Worm (Caenorhabditis elegans) whole organism, late embryonic: ENCODE measurements around the gene Y60A3A.25.

ENCODE experiments used
- F13H6.1 ChIP-seq: sonication (generic microtip); optimal IDR thresholded peaks from 2 replicates; lab custom pipeline; 2016; ENCODE audit warnings: missing genetic modification characterization, missing compliant biosample characterization
- T23F11.4 ChIP-seq: fragments of 200-800 bp; sonication (Bioruptor generic); optimal IDR thresholded peaks from 2 replicates; lab custom pipeline; 2018; ENCODE audit warnings: mild to moderate bottlenecking, missing genetic modification characterization, missing compliant biosample characterization
- ahr-1 ChIP-seq: sonication (generic microtip); optimal IDR thresholded peaks from 2 replicates; lab custom pipeline; 2016; ENCODE audit warnings: missing genetic modification characterization, missing compliant biosample characterization
- ama-1 ChIP-seq: fragments of 150-350 bp; optimal IDR thresholded peaks from 2 replicates; lab custom pipeline; 2014
- ceh-14 ChIP-seq: sonication (generic microtip); optimal IDR thresholded peaks from 2 replicates; lab custom pipeline; 2016; ENCODE audit warnings: missing genotype, missing genetic modification characterization, missing compliant biosample characterization
- ceh-18 ChIP-seq: sonication (generic microtip); optimal IDR thresholded peaks from 2 replicates; lab custom pipeline; 2016; ENCODE audit warnings: missing genetic modification characterization, missing compliant biosample characterization
- ceh-19 ChIP-seq: fragments of 200-800 bp; sonication (Bioruptor generic); optimal IDR thresholded peaks from 2 replicates; lab custom pipeline; 2018; ENCODE audit warnings: mild to moderate bottlenecking, missing genetic modification characterization, missing compliant biosample characterization
- ceh-24 ChIP-seq: sonication (generic microtip); optimal IDR thresholded peaks from 2 replicates; lab custom pipeline; 2016; ENCODE audit warnings: mild to moderate bottlenecking, missing genetic modification characterization, missing compliant biosample characterization
- ceh-31 ChIP-seq: sonication (generic microtip); optimal IDR thresholded peaks from 2 replicates; lab custom pipeline; 2016; ENCODE audit warnings: missing genetic modification characterization, missing compliant biosample characterization
- ceh-34 ChIP-seq: sonication (generic microtip); optimal IDR thresholded peaks from 2 replicates; lab custom pipeline; 2016; ENCODE audit warnings: mild to moderate bottlenecking, missing genetic modification characterization, missing compliant biosample characterization
- ceh-48 ChIP-seq: sonication (generic microtip); optimal IDR thresholded peaks from 2 replicates; lab custom pipeline; 2016; ENCODE audit warnings: missing genetic modification characterization, inconsistent platforms, missing compliant biosample characterization
- che-1 ChIP-seq: sonication (generic microtip); optimal IDR thresholded peaks from 2 replicates; lab custom pipeline; 2016; ENCODE audit warnings: mild to moderate bottlenecking, missing genetic modification characterization, missing compliant biosample characterization
- dmd-4 ChIP-seq: sonication (generic microtip); optimal IDR thresholded peaks from 2 replicates; lab custom pipeline; 2016; ENCODE audit warnings: borderline replicate concordance, missing genetic modification characterization, missing compliant biosample characterization
- elt-2 ChIP-seq: sonication (generic microtip); optimal IDR thresholded peaks from 2 replicates; lab custom pipeline; 2016; ENCODE audit warnings: missing genetic modification reagents, missing genetic modification characterization, missing compliant biosample characterization
- elt-4 ChIP-seq: sonication (generic microtip); optimal IDR thresholded peaks from 2 replicates; lab custom pipeline; 2016; ENCODE audit warnings: missing genetic modification characterization, missing compliant biosample characterization
- ets-4 ChIP-seq: sonication (generic microtip); optimal IDR thresholded peaks from 2 replicates; lab custom pipeline; 2016; ENCODE audit warnings: missing genetic modification characterization, missing compliant biosample characterization
- eyg-1 ChIP-seq: sonication (generic microtip); optimal IDR thresholded peaks from 2 replicates; lab custom pipeline; 2016; ENCODE audit warnings: missing genotype, missing genetic modification characterization, missing compliant biosample characterization
- fax-1 ChIP-seq: sonication (generic microtip); optimal IDR thresholded peaks from 2 replicates; lab custom pipeline; 2016; ENCODE audit warnings: missing genotype, missing genetic modification characterization, missing compliant biosample characterization
- hlh-13 ChIP-seq: fragments of 200-800 bp; sonication (Bioruptor generic); optimal IDR thresholded peaks from 2 replicates; lab custom pipeline; 2018; ENCODE audit warnings: mild to moderate bottlenecking, missing genetic modification characterization, missing compliant biosample characterization
- hlh-30 ChIP-seq: sonication (generic microtip); optimal IDR thresholded peaks from 2 replicates; lab custom pipeline; 2017; ENCODE audit warnings: antibody characterized with exemption, missing genetic modification characterization, missing compliant biosample characterization; ENCODE audit not compliant: insufficient read depth
- hlh-6 ChIP-seq: sonication (generic microtip); optimal IDR thresholded peaks from 2 replicates; lab custom pipeline; 2016; ENCODE audit warnings: missing genotype, missing genetic modification characterization, missing compliant biosample characterization
- lim-6 ChIP-seq: sonication (generic microtip); optimal IDR thresholded peaks from 2 replicates; lab custom pipeline; 2016; ENCODE audit warnings: missing genetic modification characterization, missing compliant biosample characterization
- nfya-1 ChIP-seq: sonication (generic microtip); optimal IDR thresholded peaks from 2 replicates; lab custom pipeline; 2017; ENCODE audit warnings: missing genetic modification characterization, mild to moderate bottlenecking, missing compliant biosample characterization, antibody characterized with exemption, moderate library complexity
- nhr-11 ChIP-seq: fragments of 150-350 bp; optimal IDR thresholded peaks from 2 replicates; lab custom pipeline; 2014; ENCODE audit warnings: missing biosample characterization, missing genetic modification characterization
- npax-4 ChIP-seq: sonication (generic microtip); optimal IDR thresholded peaks from 2 replicates; lab custom pipeline; 2016; ENCODE audit warnings: missing genetic modification characterization, missing compliant biosample characterization
- odd-2 ChIP-seq: sonication (generic microtip); optimal IDR thresholded peaks from 2 replicates; lab custom pipeline; 2017; ENCODE audit warnings: antibody characterized with exemption, mild to moderate bottlenecking, missing genetic modification characterization, missing compliant biosample characterization
- pax-1 ChIP-seq: fragments of 150-350 bp; optimal IDR thresholded peaks from 2 replicates; lab custom pipeline; 2014; ENCODE audit warnings: missing biosample characterization, missing genetic modification characterization
- pha-2 ChIP-seq: sonication (generic microtip); optimal IDR thresholded peaks from 2 replicates; lab custom pipeline; 2017; ENCODE audit warnings: mild to moderate bottlenecking, missing genetic modification characterization, missing compliant biosample characterization
- pha-4 ChIP-seq: fragments of 150-350 bp; optimal IDR thresholded peaks from 2 replicates; lab custom pipeline; 2018; ENCODE audit warnings: missing biosample characterization, missing genetic modification reagents, missing genetic modification characterization
- pqm-1 ChIP-seq: sonication (generic microtip); optimal IDR thresholded peaks from 2 replicates; lab custom pipeline; 2016; ENCODE audit warnings: missing genetic modification characterization, missing compliant biosample characterization
- pros-1 ChIP-seq: fragments of 150-350 bp; optimal IDR thresholded peaks from 2 replicates; lab custom pipeline; 2014; ENCODE audit warnings: missing biosample characterization, missing genetic modification reagents, missing genetic modification characterization
- ref-2 ChIP-seq: sonication (generic microtip); optimal IDR thresholded peaks from 2 replicates; lab custom pipeline; 2016; ENCODE audit warnings: missing genetic modification characterization, missing compliant biosample characterization
- rnt-1 ChIP-seq: sonication (generic microtip); optimal IDR thresholded peaks from 2 replicates; lab custom pipeline; 2016; ENCODE audit warnings: missing genetic modification characterization, missing compliant biosample characterization
- sdc-2 ChIP-seq: sonication (generic microtip); optimal IDR thresholded peaks from 2 replicates; lab custom pipeline; 2016; ENCODE audit warnings: missing genotype, missing genetic modification characterization, missing compliant biosample characterization
- sox-2 ChIP-seq: fragments of 200-800 bp; sonication (Bioruptor generic); IDR thresholded peaks from 2 replicates; pipeline ENCODE4 v1.3.6; 2022; ENCODE audit warnings: missing genetic modification reagents, missing genetic modification characterization, missing compliant biosample characterization
- sox-4 ChIP-seq: sonication (generic microtip); optimal IDR thresholded peaks from 2 replicates; lab custom pipeline; 2017; ENCODE audit warnings: mild to moderate bottlenecking, missing genetic modification characterization, inconsistent platforms, missing compliant biosample characterization
- syd-9 ChIP-seq: sonication (generic microtip); optimal IDR thresholded peaks from 2 replicates; lab custom pipeline; 2016; ENCODE audit warnings: mild to moderate bottlenecking, missing genetic modification characterization, moderate library complexity, missing compliant biosample characterization
- tbx-2 ChIP-seq: sonication (generic microtip); optimal IDR thresholded peaks from 2 replicates; lab custom pipeline; 2016; ENCODE audit warnings: missing genetic modification characterization, missing compliant biosample characterization
- unc-42 ChIP-seq: sonication (generic microtip); optimal IDR thresholded peaks from 2 replicates; lab custom pipeline; 2016; ENCODE audit warnings: missing genotype, missing genetic modification characterization, missing compliant biosample characterization
- unc-55 ChIP-seq: sonication (generic microtip); optimal IDR thresholded peaks from 2 replicates; lab custom pipeline; 2017; ENCODE audit warnings: missing biosample characterization, missing genetic modification reagents, missing genetic modification characterization
- zip-5 ChIP-seq: sonication (generic microtip); optimal IDR thresholded peaks from 2 replicates; lab custom pipeline; 2016; ENCODE audit warnings: missing genetic modification characterization, missing compliant biosample characterization

Y60A3A.25 gene

ce11 chrV:20005724-20006132 is 11.7 kb upstream of the Y60A3A.25 start:
- TF ChIP-seq pros-1 (no peak), rnt-1 (tag; lab: Kevin White, UChicago) (no peak), unc-55 (peak; percentile 73), ceh-14 (peak; percentile 33), ceh-31 (peak; percentile 82), dmd-4 (peak; percentile 29), syd-9 (tag; lab: Kevin White, UChicago) (peak; percentile 10), hlh-30 (tag; lab: Kevin White, UChicago) (peak; percentile 94), ceh-48 (tag; lab: Kevin White, UChicago) (peak; percentile 97), nfya-1 (peak; percentile 76), npax-4 (no peak), tbx-2 (peak; percentile 67), ceh-19 (GFP tag; lab: Kevin White, UChicago) (no peak), elt-4 (tag; lab: Kevin White, UChicago) (no peak), ceh-34 (peak; percentile 91), che-1 (tag; lab: Kevin White, UChicago) (no peak), unc-42 (tag; lab: Kevin White, UChicago) (peak; percentile 65), ceh-18 (tag; lab: Kevin White, UChicago) (peak; percentile 47), sdc-2 (tag; lab: Kevin White, UChicago) (peak; percentile 41)

ce11 chrV:20004385-20004784 is 10.4 kb upstream of the Y60A3A.25 start, which contains the start of gene unc-51:
TSS of gene unc-51 (minus strand) at chrV:20004485.
- no peak for TF ChIP-seq pax-1 (tag; lab: Kevin White, UChicago)
- no peak for TF ChIP-seq lim-6 (tag; lab: Kevin White, UChicago)
- TF ChIP-seq T23F11.4: no peak
- TF ChIP-seq ceh-24 (tag; lab: Kevin White, UChicago): no peak
- TF ChIP-seq sox-4 (tag; lab: Kevin White, UChicago): no peak
- no peak for TF ChIP-seq tbx-2
- no peak for TF ChIP-seq pqm-1
- TF ChIP-seq nfya-1: no peak
- no peak for TF ChIP-seq nhr-11 (tag; lab: Kevin White, UChicago)

DNA sequence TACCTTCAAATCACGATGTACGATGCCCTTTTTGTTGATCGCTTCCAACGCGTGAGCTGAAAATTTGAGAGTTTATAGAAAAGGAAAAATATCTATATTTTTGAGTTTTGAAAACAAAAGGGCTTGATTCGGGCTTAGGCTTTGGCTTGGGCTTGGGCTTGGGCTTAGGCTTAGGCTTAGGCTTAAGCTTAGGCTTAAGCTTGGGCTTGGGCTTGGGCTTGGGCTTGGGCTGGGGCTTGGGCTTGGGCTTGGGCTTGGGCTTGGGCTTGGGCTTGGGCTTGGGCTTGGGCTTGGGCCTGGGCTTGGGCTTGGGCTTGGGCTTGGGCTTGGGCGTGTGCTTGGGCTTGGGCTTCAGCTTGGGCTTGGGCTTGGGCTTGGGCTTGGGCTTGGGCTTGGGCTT is 8.2 kb upstream of the Y60A3A.25 start:
- no peak for TF ChIP-seq F13H6.1 (tag; lab: Kevin White, UChicago)
- no peak for TF ChIP-seq pros-1
- no peak for TF ChIP-seq ceh-18 (tag; lab: Kevin White, UChicago)

DNA sequence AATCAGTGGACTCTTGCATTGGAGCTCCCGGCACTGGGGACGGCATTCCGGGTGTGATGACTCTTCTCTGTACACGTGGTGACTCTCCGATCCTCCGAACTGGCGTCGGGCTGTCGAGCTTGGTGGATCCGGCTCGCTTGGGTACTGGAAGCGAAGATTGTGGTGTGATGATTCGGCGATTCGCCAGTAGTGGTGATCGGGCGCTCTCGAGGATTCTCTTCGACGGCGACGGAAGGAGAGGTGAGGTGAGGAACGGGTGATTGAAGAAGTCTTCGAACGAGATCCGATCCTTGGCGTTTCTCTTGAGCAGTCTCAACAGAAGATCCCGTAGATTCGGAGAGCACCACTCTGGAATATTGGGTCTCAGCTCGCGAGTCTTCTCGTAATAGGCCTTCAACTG is 6.6 kb upstream of the Y60A3A.25 start:
- no peak for TF ChIP-seq ceh-24 (tag; lab: Kevin White, UChicago)
- TF ChIP-seq hlh-6 (tag; lab: Kevin White, UChicago): no peak
- TF ChIP-seq elt-2 (tag; lab: Kevin White, UChicago): no peak
- no peak for TF ChIP-seq che-1 (tag; lab: Kevin White, UChicago)
- TF ChIP-seq ama-1: no peak
- TF ChIP-seq zip-5 (tag; lab: Kevin White, UChicago): no peak
- TF ChIP-seq ets-4 (tag; lab: Kevin White, UChicago): no peak
- TF ChIP-seq pha-2 (tag; lab: Kevin White, UChicago): no peak
- TF ChIP-seq ref-2 (tag; lab: Kevin White, UChicago): no peak
- no peak for TF ChIP-seq dmd-4
- no peak for TF ChIP-seq eyg-1
- TF ChIP-seq pha-4: no peak
- TF ChIP-seq fax-1: no peak
- no peak for TF ChIP-seq unc-55
- TF ChIP-seq ceh-31: no peak
- no peak for TF ChIP-seq sox-2
- TF ChIP-seq ahr-1: no peak
- TF ChIP-seq hlh-13: no peak
- no peak for TF ChIP-seq odd-2 (tag; lab: Kevin White, UChicago)
